Worm (Caenorhabditis elegans): ENCODE measurements around the gene cpl-1.

DNA sequence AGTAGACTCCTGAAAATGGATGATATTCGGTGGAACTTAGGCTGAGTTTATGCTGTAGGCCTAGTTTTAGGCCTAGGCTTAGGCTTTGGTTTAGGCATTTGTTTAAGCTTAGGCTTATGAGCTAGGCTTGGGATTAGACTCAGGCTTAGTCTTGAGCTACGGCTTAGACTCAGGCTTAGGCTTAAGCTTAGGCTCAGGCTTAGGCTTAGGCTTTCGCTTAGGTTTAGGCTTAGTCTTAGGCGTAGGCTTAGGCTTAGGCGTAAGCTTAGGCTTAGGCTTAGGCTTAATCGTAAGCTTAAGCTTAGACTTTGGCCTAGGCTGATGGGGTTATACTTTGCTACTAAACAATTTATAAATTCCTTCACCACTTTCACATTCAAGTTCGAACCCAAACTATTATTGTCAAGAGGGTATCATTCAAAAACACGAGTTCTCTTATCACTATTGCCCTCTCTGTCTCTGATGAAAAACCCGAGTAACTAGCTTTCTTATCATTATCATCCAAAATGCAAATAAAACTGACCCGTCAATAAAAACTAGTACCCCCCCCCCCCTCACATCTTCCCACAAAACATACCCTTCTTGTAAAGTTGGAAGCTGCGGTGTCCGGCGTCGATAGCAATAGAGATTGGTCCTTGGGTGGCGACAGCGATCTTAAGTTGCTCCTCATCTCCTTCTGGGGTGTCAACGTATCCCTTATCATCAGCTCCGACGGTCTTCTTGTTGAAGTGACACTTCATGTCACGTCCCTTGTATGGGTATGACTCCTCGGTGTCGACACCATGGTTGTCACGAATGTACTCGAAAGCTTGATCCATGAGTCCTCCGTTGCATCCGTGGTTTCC, 2.0 kb downstream of the cpl-1 start:
- TF ChIP-seq Y67H2A.10 (GFP tag; conservative IDR thresholded peaks at IDR 0.05) = no peak
- TF ChIP-seq lin-35 (GFP tag; optimal IDR thresholded peaks at IDR 0.05) = no peak
- no peak for TF ChIP-seq attf-6 (GFP tag; IDR thresholded peaks at IDR 0.05)
- no peak for TF ChIP-seq lir-1 (GFP tag; conservative IDR thresholded peaks at IDR 0.05)
- no peak for TF ChIP-seq chd-7 (tag; optimal IDR thresholded peaks at IDR 0.05)
- TF ChIP-seq nhr-90 (tag; optimal IDR thresholded peaks at IDR 0.05) = no peak
- no peak for TF ChIP-seq dpl-1 (GFP tag; optimal IDR thresholded peaks at IDR 0.05)
- no peak for TF ChIP-seq F57C9.4 (tag; optimal IDR thresholded peaks at IDR 0.05)
- no peak for TF ChIP-seq bed-2 (GFP tag; IDR thresholded peaks at IDR 0.05)
- no peak for TF ChIP-seq K11D2.4 (GFP tag; IDR thresholded peaks at IDR 0.05)
- no peak for TF ChIP-seq ceh-27 (GFP tag; optimal IDR thresholded peaks at IDR 0.05)

Measured in whole organism, young adult.